Fruit fly (Drosophila melanogaster) whole organism, embryonic: ENCODE data around the gene Myo95E.

Experiments used
- CG10274 ChIP-seq: fragments of 200-800 bp; sonication (Bioruptor generic); optimal IDR thresholded peaks from 3 replicates; lab custom pipeline; 2017; ENCODE audit warnings: missing biosample characterization, mild to moderate bottlenecking, missing genetic modification characterization
- CG1233 ChIP-seq: fragments of 200-800 bp; sonication (Bioruptor generic); optimal IDR thresholded peaks from 4 replicates; lab custom pipeline; 2018; ENCODE audit warnings: missing biosample characterization, mild to moderate bottlenecking, missing genetic modification characterization
- CG14860 ChIP-seq: fragments of 200-800 bp; sonication (Bioruptor generic); IDR thresholded peaks from 3 replicates; pipeline ENCODE4 v1.3.6; 2022; ENCODE audit warnings: missing biosample characterization, missing genetic modification characterization; ENCODE audit not compliant: partially characterized antibody
- CG14965 ChIP-seq: fragments of 200-800 bp; sonication (Bioruptor generic); optimal IDR thresholded peaks from 2 replicates; lab custom pipeline; 2016; ENCODE audit warnings: missing biosample characterization, missing genetic modification characterization, borderline replicate concordance
- CG15479 ChIP-seq: fragments of 200-800 bp; sonication (Bioruptor generic); optimal IDR thresholded peaks from 3 replicates; lab custom pipeline; 2019; ENCODE audit warnings: missing biosample characterization, mild to moderate bottlenecking, missing genetic modification characterization, moderate library complexity
- CG1603 ChIP-seq: fragments of 200-800 bp; sonication (Bioruptor generic); optimal IDR thresholded peaks from 2 replicates; lab custom pipeline; 2019; ENCODE audit warnings: missing biosample characterization, mild to moderate bottlenecking, missing genetic modification characterization, moderate library complexity
- CG16863 ChIP-seq: fragments of 200-800 bp; sonication (Bioruptor generic); optimal IDR thresholded peaks from 3 replicates; lab custom pipeline; 2016; ENCODE audit warnings: missing biosample characterization, missing genetic modification characterization
- CG18599 ChIP-seq: fragments of 200-800 bp; sonication (Bioruptor generic); optimal IDR thresholded peaks from 3 replicates; lab custom pipeline; 2017; ENCODE audit warnings: missing biosample characterization, missing genetic modification characterization, mild to moderate bottlenecking, moderate library complexity, missing genetic modification reagents
- CG30431 ChIP-seq: fragments of 200-800 bp; sonication (Bioruptor generic); optimal IDR thresholded peaks from 2 replicates; lab custom pipeline; 2017; ENCODE audit warnings: missing biosample characterization, missing genetic modification characterization
- CG32767 ChIP-seq: fragments of 200-800 bp; sonication (Bioruptor generic); IDR thresholded peaks from 2 replicates; pipeline ENCODE4 v1.3.6; 2022; ENCODE audit warnings: missing biosample characterization, missing genetic modification characterization
- CG5180 ChIP-seq: fragments of 200-800 bp; sonication (Bioruptor generic); optimal IDR thresholded peaks from 3 replicates; lab custom pipeline; 2017; ENCODE audit warnings: missing biosample characterization, missing genetic modification characterization, mild to moderate bottlenecking, moderate library complexity, missing genetic modification reagents
- CG5953 ChIP-seq: fragments of 200-800 bp; sonication (Bioruptor generic); IDR thresholded peaks from 2 replicates; pipeline ENCODE4 v1.3.6; 2022; ENCODE audit warnings: missing biosample characterization, missing genetic modification characterization
- CG7271 ChIP-seq: fragments of 200-800 bp; sonication (Bioruptor generic); optimal IDR thresholded peaks from 2 replicates; lab custom pipeline; 2018; ENCODE audit warnings: missing biosample characterization, mild to moderate bottlenecking, missing genetic modification characterization, moderate library complexity
- CG9797 ChIP-seq: fragments of 200-800 bp; sonication (Bioruptor generic); optimal IDR thresholded peaks from 3 replicates; lab custom pipeline; 2018; ENCODE audit warnings: missing biosample characterization, mild to moderate bottlenecking, missing genetic modification characterization
- CG9817 ChIP-seq: fragments of 200-800 bp; sonication (Bioruptor generic); optimal IDR thresholded peaks from 2 replicates; lab custom pipeline; 2018; ENCODE audit warnings: missing biosample characterization, mild to moderate bottlenecking, missing genetic modification characterization, moderate library complexity
- Chrac-16 ChIP-seq: fragments of 200-800 bp; sonication (Bioruptor generic); optimal IDR thresholded peaks from 3 replicates; lab custom pipeline; 2016; ENCODE audit warnings: missing biosample characterization, missing genetic modification characterization
- Doc3 ChIP-seq: fragments of 200-800 bp; sonication (Bioruptor generic); IDR thresholded peaks from 3 replicates; pipeline ENCODE4 v1.3.6; 2022; ENCODE audit warnings: missing biosample characterization, missing genetic modification characterization; ENCODE audit not compliant: partially characterized antibody
- Fer1 ChIP-seq: fragments of 200-800 bp; sonication (Bioruptor generic); optimal IDR thresholded peaks from 2 replicates; lab custom pipeline; 2017; ENCODE audit warnings: missing biosample characterization, mild to moderate bottlenecking, missing genetic modification characterization
- Gsc ChIP-seq: fragments of 200-800 bp; sonication (Bioruptor generic); IDR thresholded peaks from 2 replicates; pipeline ENCODE4 v1.3.6; 2022; ENCODE audit warnings: missing biosample characterization, missing genetic modification characterization
- H15 ChIP-seq: fragments of 200-800 bp; sonication (Bioruptor generic); IDR thresholded peaks from 3 replicates; pipeline ENCODE4 v1.3.6; 2022; ENCODE audit warnings: missing biosample characterization, missing genetic modification characterization
- HmgZ ChIP-seq: fragments of 200-800 bp; sonication (Bioruptor generic); optimal IDR thresholded peaks from 2 replicates; lab custom pipeline; 2018; ENCODE audit warnings: missing biosample characterization, mild to moderate bottlenecking, missing genetic modification characterization
- NC2α ChIP-seq: fragments of 200-800 bp; sonication (Bioruptor generic); optimal IDR thresholded peaks from 2 replicates; lab custom pipeline; 2016; ENCODE audit warnings: missing biosample characterization, missing genetic modification characterization
- Opbp ChIP-seq: fragments of 200-800 bp; sonication (Bioruptor generic); IDR thresholded peaks from 3 replicates; pipeline ENCODE4 v1.3.6; 2022; ENCODE audit warnings: missing biosample characterization, missing genetic modification characterization; ENCODE audit not compliant: partially characterized antibody
- Scr ChIP-seq: fragments of 200-800 bp; sonication (Bioruptor generic); IDR thresholded peaks from 2 replicates; pipeline ENCODE4 v1.3.6; 2022; ENCODE audit warnings: missing biosample characterization, missing genetic modification characterization; ENCODE audit not compliant: partially characterized antibody
- ato ChIP-seq: fragments of 200-800 bp; sonication (Bioruptor generic); IDR thresholded peaks from 2 replicates; pipeline ENCODE4 v1.3.6; 2022; ENCODE audit warnings: missing biosample characterization, missing genetic modification characterization; ENCODE audit not compliant: partially characterized antibody
- bab2 ChIP-seq: fragments of 200-800 bp; sonication (Bioruptor generic); optimal IDR thresholded peaks from 2 replicates; lab custom pipeline; 2016; ENCODE audit warnings: missing biosample characterization, missing genetic modification characterization
- chif ChIP-seq, 2 experiments: fragments of 200-800 bp; sonication (Bioruptor generic); optimal IDR thresholded peaks; 3 replicates each; lab custom pipeline; 2016; ENCODE audit warnings: missing biosample characterization in 2 of 2, missing genetic modification characterization in 2 of 2
- cwo ChIP-seq: fragments of 200-800 bp; sonication (Bioruptor generic); optimal IDR thresholded peaks from 3 replicates; lab custom pipeline; 2017; ENCODE audit warnings: missing biosample characterization, missing genetic modification characterization, mild to moderate bottlenecking, moderate library complexity, missing genetic modification reagents
- ems ChIP-seq: fragments of 200-800 bp; sonication (Bioruptor generic); optimal IDR thresholded peaks from 3 replicates; lab custom pipeline; 2016; ENCODE audit warnings: missing biosample characterization, missing genetic modification characterization
- grau ChIP-seq: fragments of 200-800 bp; optimal IDR thresholded peaks from 3 replicates; lab custom pipeline; 2019; ENCODE audit warnings: missing biosample characterization, mild to moderate bottlenecking, missing genetic modification characterization, moderate library complexity
- grn ChIP-seq: fragments of 200-800 bp; sonication (Bioruptor generic); optimal IDR thresholded peaks from 3 replicates; lab custom pipeline; 2017; ENCODE audit warnings: missing biosample characterization, missing genetic modification characterization
- gro ChIP-seq: fragments of 200-800 bp; sonication (Bioruptor generic); optimal IDR thresholded peaks from 2 replicates; lab custom pipeline; 2016; ENCODE audit warnings: missing biosample characterization, missing genetic modification characterization
- hb ChIP-seq: fragments of 200-800 bp; sonication (Bioruptor generic); IDR thresholded peaks from 3 replicates; pipeline ENCODE4 v1.3.6; 2022; ENCODE audit warnings: missing biosample characterization, missing genetic modification characterization; ENCODE audit not compliant: partially characterized antibody
- hbn ChIP-seq: fragments of 200-800 bp; sonication (Bioruptor generic); IDR thresholded peaks from 2 replicates; pipeline ENCODE4 v1.3.6; 2022; ENCODE audit warnings: missing biosample characterization, missing genetic modification characterization; ENCODE audit not compliant: partially characterized antibody
- lov ChIP-seq, 2 experiments: fragments of 200-800 bp in 1 of 2; fragments of >200 bp in 1 of 2; sonication (Bioruptor generic) in 1 of 2; IDR thresholded peaks in 1 of 2; optimal IDR thresholded peaks in 1 of 2; 2 replicates in 1 of 2; 3 replicates in 1 of 2; pipeline versions ENCODE4 v1.3.6 to Lab custom; 2017 to 2022; ENCODE audit warnings: missing biosample characterization in 1 of 2, missing genetic modification characterization in 1 of 2
- p53 ChIP-seq: fragments of 200-800 bp; sonication (Bioruptor generic); optimal IDR thresholded peaks from 2 replicates; lab custom pipeline; 2016; ENCODE audit warnings: missing biosample characterization, missing genetic modification characterization
- pan ChIP-seq, 4 experiments: fragments of >200 bp in 3 of 4; fragments of 200-800 bp in 1 of 4; sonication (Bioruptor generic) in 1 of 4; optimal IDR thresholded peaks in 3 of 4; IDR thresholded peaks in 1 of 4; 2 replicates each; pipeline versions ENCODE4 v1.3.6 to Lab custom; 2017 to 2022; ENCODE audit warnings: missing biosample characterization in 2 of 4, missing genetic modification characterization in 2 of 4, mixed read lengths in 1 of 4
- sens ChIP-seq: fragments of 200-800 bp; sonication (Bioruptor generic); peaks from one replicate; lab custom pipeline; 2016; ENCODE audit warnings: missing biosample characterization, missing genetic modification characterization
- seq ChIP-seq: fragments of 200-800 bp; sonication (Bioruptor generic); IDR thresholded peaks from 2 replicates; pipeline ENCODE4 v1.3.6; 2022; ENCODE audit warnings: missing biosample characterization, missing genetic modification characterization
- slou ChIP-seq: fragments of 200-800 bp; sonication (Bioruptor generic); optimal IDR thresholded peaks from 3 replicates; lab custom pipeline; 2016; ENCODE audit warnings: missing biosample characterization, missing genetic modification characterization
- trem ChIP-seq: fragments of 200-800 bp; optimal IDR thresholded peaks from 3 replicates; lab custom pipeline; 2019; ENCODE audit warnings: missing biosample characterization, mild to moderate bottlenecking, missing genetic modification characterization, moderate library complexity
- tx ChIP-seq: fragments of 200-800 bp; sonication (Bioruptor generic); optimal IDR thresholded peaks from 2 replicates; lab custom pipeline; 2016; ENCODE audit warnings: missing biosample characterization, missing genetic modification characterization
- vnd ChIP-seq: fragments of 200-800 bp; sonication (Bioruptor generic); IDR thresholded peaks from 3 replicates; pipeline ENCODE4 v1.3.6; 2022; ENCODE audit warnings: missing biosample characterization, missing genetic modification characterization; ENCODE audit not compliant: partially characterized antibody
- wdn ChIP-seq: fragments of 200-800 bp; sonication (Bioruptor generic); IDR thresholded peaks from 2 replicates; pipeline ENCODE4 v1.3.6; 2022; ENCODE audit warnings: missing biosample characterization, missing genetic modification characterization
- wor ChIP-seq: fragments of 200-800 bp; sonication (Bioruptor generic); IDR thresholded peaks from 2 replicates; pipeline ENCODE4 v1.3.6; 2022; ENCODE audit warnings: missing biosample characterization, missing genetic modification characterization

Gene Myo95E

dm6 chr3R:24112320-24113069 lies 48.8 kb downstream of the Myo95E start, which contains the start of gene CG13605 (continued):
- peak; percentile 63 for TF ChIP-seq gro (GFP tag; lab: Kevin White, UChicago)
- no peak for TF ChIP-seq CG14965 (GFP tag; lab: Kevin White, UChicago)
- TF ChIP-seq wor (GFP tag; lab: Robert Waterston, UW), result 0 out of 2 replicates have a peak, but pooled peaks have one; percentile 28

- TF ChIP-seq CG1603 (tag; lab: Kevin White, UChicago) (peak; percentile 62), sens (GFP tag; lab: Kevin White, UChicago) (peak; percentile 98), vnd (GFP tag; lab: Robert Waterston, UW) (no peak), hbn (GFP tag; lab: Robert Waterston, UW) (no peak), Gsc (no peak), Opbp (GFP tag; lab: Robert Waterston, UW) (no peak), NC2α (peak; percentile 48), CG5953 (no peak; the same call in 1 of the 2 replicates), Fer1 (GFP tag; lab: Kevin White, UChicago) (peak; percentile 100), H15 (no peak), Chrac-16 (GFP tag; lab: Kevin White, UChicago) (peak; percentile 99), CG9797 (GFP tag; lab: Kevin White, UChicago) (peak; percentile 54), trem (tag; lab: Kevin White, UChicago) (peak; percentile 97), CG15479 (GFP tag; lab: Kevin White, UChicago) (peak; percentile 71), CG14860 (GFP tag; lab: Robert Waterston, UW) (no peak), CG9817 (tag; lab: Kevin White, UChicago) (peak; percentile 99), seq (GFP tag; lab: Robert Waterston, UW) (no peak), ems (GFP tag; lab: Kevin White, UChicago) (peak; percentile 86), CG32767 (GFP tag; lab: Robert Waterston, UW) (no peak), CG7271 (peak; percentile 97), CG10274 (GFP tag; lab: Kevin White, UChicago) (peak; percentile 94), chif (GFP tag; optimal IDR thresholded peaks at IDR 0.05; lab: Kevin White, UChicago) (peak; percentile 79 to 88), p53 (peak; percentile 4), pan (optimal IDR thresholded peaks at IDR 0.05; lab: Kevin White, UChicago) (peak in 1 of 2 experiments; percentile 73), pan (GFP tag; optimal IDR thresholded peaks at IDR 0.05 in 1 of 2, IDR thresholded peaks at IDR 0.05 in 1 of 2) (peak in 1 of 2 experiments; percentile 73), lov (optimal IDR thresholded peaks at IDR 0.05; lab: Kevin White, UChicago) (no peak), lov (GFP tag; IDR thresholded peaks at IDR 0.05; lab: Robert Waterston, UW) (no peak), CG5180 (peak; percentile 91), CG16863 (peak; percentile 72), wdn (GFP tag; lab: Robert Waterston, UW) (no peak; the same call in none of the 2 replicates), cwo (GFP tag; lab: Kevin White, UChicago) (peak; percentile 98), CG18599 (GFP tag; lab: Kevin White, UChicago) (peak; percentile 100), tx (GFP tag; lab: Kevin White, UChicago) (peak; percentile 69), CG30431 (GFP tag; lab: Kevin White, UChicago) (peak; percentile 97), hb (no peak), slou (GFP tag; lab: Kevin White, UChicago) (peak; percentile 97), ato (GFP tag; lab: Robert Waterston, UW) (no peak), bab2 (peak; percentile 85), grau (tag; lab: Kevin White, UChicago) (peak; percentile 100), grn (GFP tag; lab: Kevin White, UChicago) (peak; percentile 58), HmgZ (peak; percentile 99), Scr (GFP tag; lab: Robert Waterston, UW) (no peak), Doc3 (GFP tag; lab: Robert Waterston, UW) (no peak), CG1233 (GFP tag; lab: Kevin White, UChicago) (peak; percentile 99)
Observed at dm6 chr3R:24108902-24109389, 52.4 kb downstream of the Myo95E start, which contains the start of the genes eIF4EHP and CG18428. Gene eIF4EHP (minus strand): TSS chr3R:24108960. Gene CG18428 (plus strand): TSS chr3R:24109336.
